Worm (Caenorhabditis elegans): ENCODE data around the gene clec-149.
A peak's percentile ranks its signal among the peaks of the same experiment; 100 is the strongest.

The clec-149 gene

DNA sequence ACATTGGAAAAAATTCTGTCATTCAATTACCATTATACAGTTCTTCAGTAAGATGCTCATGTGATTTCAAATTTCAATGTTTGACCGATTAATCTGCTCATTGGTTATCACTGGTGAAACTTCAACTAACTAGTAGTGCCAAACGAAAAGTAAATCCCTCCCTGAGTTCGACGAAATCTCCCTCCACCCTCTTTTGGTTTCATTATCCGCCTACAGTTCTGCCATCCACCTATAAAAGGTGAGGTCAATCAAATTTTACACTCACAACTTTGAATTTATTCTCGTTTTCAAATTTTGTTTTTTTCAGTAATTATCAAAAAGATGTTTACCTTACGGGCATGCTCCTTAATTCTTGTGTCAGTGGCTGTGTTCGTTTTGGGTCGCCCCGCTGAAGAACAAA is 19.6 kb downstream of the clec-149 start, which contains the start of gene far-8:
far-8 (plus strand) TSS at position 301 of the 400 bp plus-strand sequence.
- TF ChIP-seq ceh-30 (tag; optimal IDR thresholded peaks at IDR 0.05), result no peak
- no peak for TF ChIP-seq fax-1 (tag; optimal IDR thresholded peaks at IDR 0.05)
- TF ChIP-seq unc-3 (GFP tag; conservative IDR thresholded peaks at IDR 0.05), result no peak
- no peak for TF ChIP-seq unc-3 (tag; optimal IDR thresholded peaks at IDR 0.05)
- no peak for TF ChIP-seq elt-2 (tag; optimal IDR thresholded peaks at IDR 0.05)
- no peak for TF ChIP-seq hlh-8 (tag; optimal IDR thresholded peaks at IDR 0.05)
- no peak for TF ChIP-seq pha-2 (tag; optimal IDR thresholded peaks at IDR 0.05)
- no peak for TF ChIP-seq nhr-232 (tag; optimal IDR thresholded peaks at IDR 0.05)
- TF ChIP-seq tbx-7 (tag; optimal IDR thresholded peaks at IDR 0.05), result no peak
- no peak for TF ChIP-seq pqm-1 (tag; optimal IDR thresholded peaks at IDR 0.05)
- TF ChIP-seq mec-3 (tag; optimal IDR thresholded peaks at IDR 0.05; ENCODE audit: borderline replicate concordance), result no peak
- TF ChIP-seq fkh-6 (tag; optimal IDR thresholded peaks at IDR 0.05), result no peak
- no peak for TF ChIP-seq K09A11.1 (tag; optimal IDR thresholded peaks at IDR 0.05; ENCODE audit: insufficient read depth)
- TF ChIP-seq pat-9 (tag; optimal IDR thresholded peaks at IDR 0.05), result no peak
- no peak for TF ChIP-seq pros-1 (tag; optimal IDR thresholded peaks at IDR 0.05)

DNA sequence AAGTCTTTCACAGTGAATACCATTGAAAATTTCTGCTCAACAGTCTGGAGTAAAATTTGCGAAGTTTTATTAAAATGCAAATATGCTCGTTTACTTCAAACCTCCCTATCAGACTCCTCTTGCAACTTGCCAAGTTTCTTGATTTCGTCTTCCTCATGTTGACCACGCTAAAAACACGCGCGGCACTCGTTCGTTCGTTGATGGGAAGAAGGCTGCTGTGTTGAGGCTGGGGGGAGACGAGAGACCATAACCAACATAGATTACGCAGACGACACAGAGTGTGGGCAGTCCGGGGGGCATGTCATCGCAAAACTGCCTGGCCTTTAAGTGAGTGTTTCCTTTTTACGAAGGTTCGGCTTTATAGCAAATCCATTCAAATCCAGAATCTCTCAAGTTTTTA is 21.0 kb downstream of the clec-149 start:
- TF ChIP-seq fkh-6 (tag; optimal IDR thresholded peaks at IDR 0.05), result peak; percentile 16
- no peak for TF ChIP-seq ztf-16 (tag; optimal IDR thresholded peaks at IDR 0.05)
- TF ChIP-seq nfya-1 (tag; optimal IDR thresholded peaks at IDR 0.05), result peak; percentile 31

- TF ChIP-seq ceh-30 (tag; optimal IDR thresholded peaks at IDR 0.05) (no peak), nhr-11 (tag; optimal IDR thresholded peaks at IDR 0.05) (no peak), ceh-24 (tag; optimal IDR thresholded peaks at IDR 0.05) (no peak), ceh-48 (tag; optimal IDR thresholded peaks at IDR 0.05) (no peak), ceh-19 (GFP tag; optimal IDR thresholded peaks at IDR 0.05) (no peak), eyg-1 (tag; optimal IDR thresholded peaks at IDR 0.05) (no peak), C38D4.7 (GFP tag; optimal IDR thresholded peaks at IDR 0.05) (no peak), unc-86 (tag; optimal IDR thresholded peaks at IDR 0.05) (no peak)
These were observed 21.6 kb downstream of the clec-149 start for ce11 chrIII:844577-844976.

- no peak for TF ChIP-seq hlh-8 (tag; optimal IDR thresholded peaks at IDR 0.05)
- TF ChIP-seq elt-2 (tag; optimal IDR thresholded peaks at IDR 0.05), result peak; percentile 73
- TF ChIP-seq pax-1 (tag; optimal IDR thresholded peaks at IDR 0.05), result peak; percentile 17
- no peak for TF ChIP-seq ceh-9 (tag; optimal IDR thresholded peaks at IDR 0.05)
These were observed 22.5 kb downstream of the clec-149 start, which contains the start of gene K02F3.2 for ce11 chrIII:845485-845884. K02F3.2 (plus strand) TSS chrIII:845841.

- TF ChIP-seq K02D7.2 (tag; optimal IDR thresholded peaks at IDR 0.05) (no peak), ceh-31 (tag; optimal IDR thresholded peaks at IDR 0.05) (no peak), hlh-30 (tag; optimal IDR thresholded peaks at IDR 0.05; ENCODE audit: insufficient read depth) (no peak)
These were observed 29.3 kb downstream of the clec-149 start, which contains the start of gene moma-1 for ce11 chrIII:852296-852695. moma-1 (minus strand) TSS chrIII:852396.

DNA sequence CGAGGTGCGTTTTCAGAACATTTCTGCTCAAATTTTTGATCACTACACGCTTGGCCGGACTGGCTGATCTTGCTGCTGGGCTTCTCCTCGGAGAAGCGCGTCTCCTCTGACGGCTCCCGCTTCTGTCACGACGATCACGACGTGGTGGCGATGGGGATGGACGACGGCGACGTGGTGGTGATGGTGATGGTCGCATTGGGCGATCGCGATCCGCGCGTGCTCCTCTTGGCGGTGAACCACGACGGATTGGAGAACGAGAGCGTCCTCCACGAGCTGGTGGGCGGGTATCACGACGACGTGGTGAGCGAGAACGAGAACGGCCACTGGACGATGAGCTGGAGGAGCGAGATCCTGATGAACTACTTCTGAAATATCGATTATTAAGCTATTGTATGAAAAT is 30.4 kb downstream of the clec-149 start:
- TF ChIP-seq ztf-16 (tag; optimal IDR thresholded peaks at IDR 0.05) (no peak), mec-3 (tag; optimal IDR thresholded peaks at IDR 0.05; ENCODE audit: borderline replicate concordance) (no peak), Y22D7AL.16 (tag; optimal IDR thresholded peaks at IDR 0.05) (no peak), dmd-4 (tag; optimal IDR thresholded peaks at IDR 0.05; ENCODE audit: borderline replicate concordance) (no peak), C08G9.2 (tag; optimal IDR thresholded peaks at IDR 0.05) (peak; percentile 8), elt-4 (tag; optimal IDR thresholded peaks at IDR 0.05) (peak; percentile 66)

Measured in whole organism, late embryonic.